Fruit fly (Drosophila melanogaster) whole organism, pupa: Measurements from ENCODE around the gene CG8952.

Experiments
- CG10348 ChIP-seq: fragments of 200-800 bp; sonication (Bioruptor generic); IDR thresholded peaks from 2 replicates; pipeline ENCODE4 v1.3.6; 2022; ENCODE audit warnings: missing biosample characterization, missing genetic modification characterization
- CG12605 ChIP-seq: fragments of 200-800 bp; sonication (Bioruptor generic); IDR thresholded peaks from 2 replicates; pipeline ENCODE4 v1.3.6; 2022; ENCODE audit warnings: missing biosample characterization, missing genetic modification characterization
- CG13204 ChIP-seq: fragments of 200-800 bp; sonication (Bioruptor generic); optimal IDR thresholded peaks from 2 replicates; lab custom pipeline; 2018; ENCODE audit warnings: missing biosample characterization, mild to moderate bottlenecking, missing genetic modification characterization, moderate library complexity
- CG17806 ChIP-seq: fragments of 200-800 bp; sonication (Bioruptor generic); optimal IDR thresholded peaks from 2 replicates; lab custom pipeline; 2018; ENCODE audit warnings: missing biosample characterization, mild to moderate bottlenecking, missing genetic modification characterization, moderate library complexity
- CG34367 ChIP-seq: fragments of 200-800 bp; sonication (Bioruptor generic); optimal IDR thresholded peaks from 2 replicates; lab custom pipeline; 2018; ENCODE audit warnings: missing biosample characterization, mild to moderate bottlenecking, missing genetic modification characterization
- CG4496 ChIP-seq: fragments of 200-800 bp; sonication (Bioruptor generic); IDR thresholded peaks from 3 replicates; pipeline ENCODE4 v1.3.6; 2022; ENCODE audit warnings: missing biosample characterization, missing genetic modification characterization
- CG8159 ChIP-seq: fragments of 200-800 bp; sonication (Bioruptor generic); optimal IDR thresholded peaks from 3 replicates; lab custom pipeline; 2018; ENCODE audit warnings: missing biosample characterization, mild to moderate bottlenecking, missing genetic modification characterization, moderate library complexity
- CG8301 ChIP-seq: fragments of 200-800 bp; sonication (Bioruptor generic); optimal IDR thresholded peaks from 2 replicates; lab custom pipeline; 2018; ENCODE audit warnings: missing biosample characterization, mild to moderate bottlenecking, missing genetic modification characterization
- EcR ChIP-seq: fragments of 200-800 bp; sonication (Bioruptor generic); optimal IDR thresholded peaks from 3 replicates; lab custom pipeline; 2019; ENCODE audit warnings: missing biosample characterization, missing genetic modification characterization, mild to moderate bottlenecking, moderate library complexity, missing genetic modification reagents
- Ets98B ChIP-seq: fragments of 200-800 bp; sonication (Bioruptor generic); IDR thresholded peaks from 2 replicates; pipeline ENCODE4 v1.3.6; 2022; ENCODE audit warnings: missing biosample characterization, missing genetic modification characterization
- Pif1B ChIP-seq: fragments of 200-800 bp; sonication (Bioruptor generic); optimal IDR thresholded peaks from 3 replicates; lab custom pipeline; 2016; ENCODE audit warnings: missing biosample characterization, missing genetic modification characterization
- Snoo ChIP-seq: fragments of 200-800 bp; sonication (Bioruptor generic); optimal IDR thresholded peaks from 3 replicates; lab custom pipeline; 2017; ENCODE audit warnings: missing biosample characterization, mild to moderate bottlenecking, missing genetic modification characterization, inconsistent platforms
- gl ChIP-seq: fragments of 200-800 bp; sonication (Bioruptor generic); optimal IDR thresholded peaks from 2 replicates; lab custom pipeline; 2018; ENCODE audit warnings: missing biosample characterization, mild to moderate bottlenecking, missing genetic modification characterization
- rn ChIP-seq: fragments of 200-800 bp; sonication (Bioruptor generic); IDR thresholded peaks from 2 replicates; pipeline ENCODE4 v1.3.6; 2022; ENCODE audit warnings: missing biosample characterization, missing genetic modification characterization

- TF ChIP-seq Pif1B (GFP tag; lab: Kevin White, UChicago) (no peak), CG8159 (tag; lab: Kevin White, UChicago) (no peak), CG34367 (no peak), CG10348 (no peak), Ets98B (GFP tag; lab: Robert Waterston, UW) (no peak), CG4496 (GFP tag; lab: Robert Waterston, UW) (no peak), rn (GFP tag; lab: Robert Waterston, UW) (no peak), CG13204 (GFP tag; lab: Kevin White, UChicago) (no peak), Snoo (tag; lab: Kevin White, UChicago) (no peak), CG12605 (GFP tag; lab: Robert Waterston, UW) (no peak), CG8301 (tag; lab: Kevin White, UChicago) (no peak), gl (tag; lab: Kevin White, UChicago) (no peak), CG17806 (tag; lab: Kevin White, UChicago) (no peak), EcR (GFP tag; lab: Kevin White, UChicago) (no peak)
Measured at dm6 chrX:15783610-15784009, 17.4 kb upstream of the CG8952 start, which contains the start of gene Efhc1.1.
